Fruit fly (Drosophila melanogaster) whole organism, prepupa: ENCODE results near the gene Hph.

Experiments used
- Blimp-1 ChIP-seq: fragments of 200-800 bp; sonication (Bioruptor generic); optimal IDR thresholded peaks from 3 replicates; lab custom pipeline; 2017; ENCODE audit warnings: missing biosample characterization, missing genetic modification characterization, mild to moderate bottlenecking, moderate library complexity, missing genetic modification reagents
- CG10631 ChIP-seq: fragments of 200-800 bp; sonication (Bioruptor generic); optimal IDR thresholded peaks from 2 replicates; lab custom pipeline; 2016; ENCODE audit warnings: missing biosample characterization, missing genetic modification characterization
- CG10669 ChIP-seq: fragments of 200-800 bp; sonication (Bioruptor generic); optimal IDR thresholded peaks from 3 replicates; lab custom pipeline; 2018; ENCODE audit warnings: missing biosample characterization, mild to moderate bottlenecking, missing genetic modification characterization, moderate library complexity
- CG11294 ChIP-seq: fragments of 200-800 bp; sonication (Bioruptor generic); IDR thresholded peaks from 2 replicates; pipeline ENCODE4 v1.3.6; 2022; ENCODE audit warnings: missing biosample characterization, missing genetic modification characterization
- CG11762 ChIP-seq: fragments of 200-800 bp; sonication (Bioruptor generic); optimal IDR thresholded peaks from 3 replicates; lab custom pipeline; 2016; ENCODE audit warnings: missing biosample characterization, missing genetic modification characterization; ENCODE audit not compliant: insufficient read depth
- CG11902 ChIP-seq: fragments of 200-800 bp; sonication (Bioruptor generic); optimal IDR thresholded peaks from 3 replicates; lab custom pipeline; 2016; ENCODE audit warnings: missing biosample characterization, missing genetic modification characterization
- CG16779 ChIP-seq: fragments of 200-800 bp; sonication (Bioruptor generic); optimal IDR thresholded peaks from 3 replicates; lab custom pipeline; 2017; ENCODE audit warnings: missing biosample characterization, mild to moderate bottlenecking, missing genetic modification characterization
- CG31627 ChIP-seq: fragments of 200-800 bp; sonication (Bioruptor generic); optimal IDR thresholded peaks from 3 replicates; lab custom pipeline; 2016; ENCODE audit warnings: missing biosample characterization, missing genetic modification characterization
- CG32006 ChIP-seq: fragments of 200-800 bp; sonication (Bioruptor generic); optimal IDR thresholded peaks from 3 replicates; lab custom pipeline; 2017; ENCODE audit warnings: missing biosample characterization, mild to moderate bottlenecking, missing genetic modification characterization
- CG34406 ChIP-seq: fragments of 200-800 bp; sonication (Bioruptor generic); optimal IDR thresholded peaks from 3 replicates; lab custom pipeline; 2016; ENCODE audit warnings: missing biosample characterization, missing genetic modification characterization
- CG3919 ChIP-seq: fragments of 200-800 bp; sonication (Bioruptor generic); optimal IDR thresholded peaks from 3 replicates; lab custom pipeline; 2016; ENCODE audit warnings: missing biosample characterization, missing genetic modification characterization
- CG4318 ChIP-seq: fragments of 200-800 bp; sonication (Bioruptor generic); optimal IDR thresholded peaks from 3 replicates; lab custom pipeline; 2017; ENCODE audit warnings: missing biosample characterization, mild to moderate bottlenecking, missing genetic modification characterization
- CG6163 ChIP-seq: fragments of 200-800 bp; sonication (Bioruptor generic); IDR thresholded peaks from 3 replicates; pipeline ENCODE4 v1.3.6; 2022; ENCODE audit warnings: missing biosample characterization, missing genetic modification characterization
- CG6276 ChIP-seq: fragments of 200-800 bp; sonication (Bioruptor generic); optimal IDR thresholded peaks from 2 replicates; lab custom pipeline; 2017; ENCODE audit warnings: missing biosample characterization, mild to moderate bottlenecking, missing genetic modification characterization
- CG6792 ChIP-seq: fragments of 200-800 bp; sonication (Bioruptor generic); optimal IDR thresholded peaks from 3 replicates; lab custom pipeline; 2016; ENCODE audit warnings: missing biosample characterization, missing genetic modification characterization
- CG6808 ChIP-seq: fragments of 200-800 bp; sonication (Bioruptor generic); optimal IDR thresholded peaks from 3 replicates; lab custom pipeline; 2017; ENCODE audit warnings: missing biosample characterization, missing genetic modification characterization, mild to moderate bottlenecking, moderate library complexity, missing genetic modification reagents
- CG7368 ChIP-seq: fragments of 200-800 bp; sonication (Bioruptor generic); optimal IDR thresholded peaks from 3 replicates; lab custom pipeline; 2016; ENCODE audit warnings: missing biosample characterization, missing genetic modification characterization
- CG8319 ChIP-seq: fragments of 200-800 bp; sonication (Bioruptor generic); optimal IDR thresholded peaks from 3 replicates; lab custom pipeline; 2016; ENCODE audit warnings: missing biosample characterization, missing genetic modification characterization
- CG8632 ChIP-seq: fragments of 200-800 bp; sonication (Bioruptor generic); optimal IDR thresholded peaks from 3 replicates; lab custom pipeline; 2016; ENCODE audit warnings: missing biosample characterization, missing genetic modification characterization
- CG9139 ChIP-seq: fragments of 200-800 bp; sonication (Bioruptor generic); optimal IDR thresholded peaks from 3 replicates; lab custom pipeline; 2017; ENCODE audit warnings: missing biosample characterization, mild to moderate bottlenecking, missing genetic modification characterization
- Eip78C ChIP-seq: fragments of 200-800 bp; sonication (Bioruptor generic); peaks from one replicate; lab custom pipeline; 2016; ENCODE audit warnings: missing biosample characterization, missing genetic modification characterization
- Ets21C ChIP-seq: fragments of 200-800 bp; sonication (Bioruptor generic); optimal IDR thresholded peaks from 3 replicates; lab custom pipeline; 2016; ENCODE audit warnings: missing biosample characterization, missing genetic modification characterization
- Ets96B ChIP-seq: fragments of 200-800 bp; optimal IDR thresholded peaks from 2 replicates; lab custom pipeline; 2019; ENCODE audit warnings: missing biosample characterization, mild to moderate bottlenecking, missing genetic modification characterization, moderate library complexity
- Gug ChIP-seq: fragments of 200-800 bp; sonication (Bioruptor generic); IDR thresholded peaks from 2 replicates; pipeline ENCODE4 v1.3.6; 2022; ENCODE audit warnings: missing biosample characterization, missing genetic modification characterization
- Hr38 ChIP-seq: sonication (Bioruptor generic); optimal IDR thresholded peaks from 2 replicates; lab custom pipeline; 2016; ENCODE audit warnings: missing biosample characterization, missing genetic modification characterization
- Hr39 ChIP-seq: fragments of 200-800 bp; sonication (Bioruptor generic); optimal IDR thresholded peaks from 2 replicates; lab custom pipeline; 2016; ENCODE audit warnings: missing biosample characterization, missing genetic modification characterization
- Hr4 ChIP-seq: fragments of 200-800 bp; sonication (Bioruptor generic); optimal IDR thresholded peaks from 3 replicates; lab custom pipeline; 2016; ENCODE audit warnings: missing biosample characterization, missing genetic modification characterization
- Met ChIP-seq: fragments of 200-800 bp; sonication (Bioruptor generic); optimal IDR thresholded peaks from 3 replicates; lab custom pipeline; 2016; ENCODE audit warnings: missing biosample characterization, missing genetic modification characterization
- Smox ChIP-seq: fragments of 200-800 bp; sonication (Bioruptor generic); optimal IDR thresholded peaks from 3 replicates; lab custom pipeline; 2016; ENCODE audit warnings: missing biosample characterization, missing genetic modification characterization
- Sox14 ChIP-seq: fragments of 200-800 bp; sonication (Bioruptor generic); optimal IDR thresholded peaks from 3 replicates; lab custom pipeline; 2016; ENCODE audit warnings: missing biosample characterization, missing genetic modification characterization
- achi ChIP-seq: fragments of 200-800 bp; sonication (Bioruptor generic); optimal IDR thresholded peaks from 3 replicates; lab custom pipeline; 2016; ENCODE audit warnings: missing biosample characterization, missing genetic modification characterization
- acj6 ChIP-seq: fragments of 200-800 bp; sonication (Bioruptor generic); optimal IDR thresholded peaks from 3 replicates; lab custom pipeline; 2016; ENCODE audit warnings: missing biosample characterization, missing genetic modification characterization
- cyc ChIP-seq: fragments of 200-800 bp; sonication (Bioruptor generic); optimal IDR thresholded peaks from 3 replicates; lab custom pipeline; 2016; ENCODE audit warnings: missing biosample characterization, missing genetic modification characterization
- dac ChIP-seq: fragments of 200-800 bp; sonication (Bioruptor generic); optimal IDR thresholded peaks from 2 replicates; lab custom pipeline; 2017; ENCODE audit warnings: missing biosample characterization, mild to moderate bottlenecking, missing genetic modification characterization
- dsx ChIP-seq: fragments of 200-800 bp; optimal IDR thresholded peaks from 3 replicates; lab custom pipeline; 2019; ENCODE audit warnings: missing biosample characterization, mild to moderate bottlenecking, missing genetic modification characterization, moderate library complexity; ENCODE audit not compliant: poor library complexity, severe bottlenecking
- esn ChIP-seq: fragments of 200-800 bp; sonication (Bioruptor generic); optimal IDR thresholded peaks from 2 replicates; lab custom pipeline; 2016; ENCODE audit warnings: missing biosample characterization, mild to moderate bottlenecking, missing genetic modification characterization, moderate library complexity
- fd59A ChIP-seq: fragments of 200-800 bp; sonication (Bioruptor generic); optimal IDR thresholded peaks from 2 replicates; lab custom pipeline; 2017; ENCODE audit warnings: missing biosample characterization, mild to moderate bottlenecking, missing genetic modification characterization, missing genetic modification reagents
- fd85E ChIP-seq: fragments of 200-800 bp; sonication (Bioruptor generic); optimal IDR thresholded peaks from 3 replicates; lab custom pipeline; 2016; ENCODE audit warnings: missing biosample characterization, missing genetic modification characterization
- fkh ChIP-seq: fragments of 200-800 bp; sonication (Bioruptor generic); optimal IDR thresholded peaks from 3 replicates; lab custom pipeline; 2017; ENCODE audit warnings: missing biosample characterization, mild to moderate bottlenecking, missing genetic modification characterization, moderate library complexity
- lz ChIP-seq: fragments of 200-800 bp; sonication (Bioruptor generic); optimal IDR thresholded peaks from 3 replicates; lab custom pipeline; 2016; ENCODE audit warnings: missing biosample characterization, missing genetic modification characterization
- net ChIP-seq: fragments of 200-800 bp; sonication (Bioruptor generic); optimal IDR thresholded peaks from 3 replicates; lab custom pipeline; 2016; ENCODE audit warnings: missing biosample characterization, missing genetic modification characterization
- spab ChIP-seq: fragments of 200-800 bp; sonication (Bioruptor generic); optimal IDR thresholded peaks from 2 replicates; lab custom pipeline; 2017; ENCODE audit warnings: missing biosample characterization, mild to moderate bottlenecking, missing genetic modification characterization, missing genetic modification reagents
- ss ChIP-seq, 2 experiments: fragments of 200-800 bp; sonication (Bioruptor generic); optimal IDR thresholded peaks; 2 replicates in 1 of 2; 3 replicates in 1 of 2; lab custom pipeline; 2017 to 2018; ENCODE audit warnings: mild to moderate bottlenecking in 2 of 2, missing biosample characterization in 2 of 2, missing genetic modification characterization in 2 of 2, moderate library complexity in 1 of 2
- svp ChIP-seq: fragments of 200-800 bp; sonication (Bioruptor generic); peaks from one replicate; lab custom pipeline; 2016; ENCODE audit warnings: missing biosample characterization, missing genetic modification characterization
- topi ChIP-seq: fragments of 200-800 bp; sonication (Bioruptor generic); optimal IDR thresholded peaks from 3 replicates; lab custom pipeline; 2016; ENCODE audit warnings: missing biosample characterization, missing genetic modification characterization
- vri ChIP-seq: fragments of 200-800 bp; sonication (Bioruptor generic); optimal IDR thresholded peaks from 3 replicates; lab custom pipeline; 2016; ENCODE audit warnings: missing biosample characterization, mild to moderate bottlenecking, missing genetic modification characterization

The Hph gene

DNA sequence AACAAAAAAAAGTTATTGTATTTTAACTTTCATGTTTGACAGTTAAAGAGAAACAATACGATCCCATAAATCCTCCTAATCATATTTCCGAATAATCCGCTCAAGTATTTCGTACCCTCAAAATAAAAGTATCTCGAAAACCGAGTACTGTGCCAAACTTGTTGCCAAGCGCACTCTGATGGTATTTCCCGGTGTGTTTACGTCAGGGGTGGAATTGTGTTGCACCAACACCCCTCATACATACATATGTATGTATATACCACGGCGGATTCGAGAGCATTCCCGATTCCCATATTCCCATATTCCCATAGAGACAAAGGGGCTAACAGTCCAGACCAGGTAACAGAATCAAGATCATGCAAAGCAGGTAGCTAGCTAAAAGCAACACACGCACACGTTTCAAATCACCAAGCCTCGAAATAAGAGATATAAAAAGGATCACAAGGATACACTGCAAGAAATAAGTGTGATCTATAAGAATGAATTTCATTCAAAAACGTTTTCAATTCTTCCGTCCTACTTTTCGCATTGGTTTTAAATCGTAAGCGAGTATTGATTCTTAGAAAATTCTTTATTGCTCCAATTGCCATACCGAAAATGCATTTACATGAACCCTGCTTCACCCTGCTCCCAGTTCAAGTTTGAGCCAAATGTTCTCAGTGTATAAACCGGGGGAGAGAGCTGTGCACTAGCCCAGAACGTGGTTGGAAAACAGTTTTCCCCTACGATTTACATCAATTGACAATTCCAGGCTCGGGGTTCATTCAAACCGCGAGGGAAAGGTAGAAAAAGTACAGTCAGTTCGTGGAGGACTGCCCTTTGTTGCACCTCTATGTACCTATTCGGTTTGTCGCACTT lies 44.7 kb upstream of the Hph start (continued):
- peak; percentile 56 for TF ChIP-seq fd59A (GFP tag; lab: Kevin White, UChicago)
- TF ChIP-seq CG11902 (GFP tag; lab: Kevin White, UChicago) = no peak
- TF ChIP-seq acj6 (GFP tag; lab: Kevin White, UChicago) = peak; percentile 41
- TF ChIP-seq ss (GFP tag; optimal IDR thresholded peaks at IDR 0.05; lab: Kevin White, UChicago) = peak; percentile 65 to 69
- TF ChIP-seq CG7368 (GFP tag; lab: Kevin White, UChicago) = no peak
- no peak for TF ChIP-seq Smox
- TF ChIP-seq CG16779 (tag; lab: Kevin White, UChicago) = peak; percentile 18
- TF ChIP-seq Met (GFP tag; lab: Kevin White, UChicago) = peak; percentile 26
- TF ChIP-seq CG10669 (GFP tag; lab: Kevin White, UChicago) = peak; percentile 63
- TF ChIP-seq fkh (GFP tag; lab: Kevin White, UChicago) = no peak
- TF ChIP-seq Hr39 (GFP tag; lab: Kevin White, UChicago) = peak; percentile 2
- peak; percentile 23 for TF ChIP-seq topi
- TF ChIP-seq CG6792 (GFP tag; lab: Kevin White, UChicago) = peak; percentile 25
- TF ChIP-seq CG11294 (GFP tag; lab: Robert Waterston, UW) = no peak
- peak; percentile 18 for TF ChIP-seq CG9139
- TF ChIP-seq fd85E (GFP tag; lab: Kevin White, UChicago) = no peak
- TF ChIP-seq CG8319 (GFP tag; lab: Kevin White, UChicago) = no peak
- no peak for TF ChIP-seq cyc (GFP tag; lab: Kevin White, UChicago)
- TF ChIP-seq CG4318 (GFP tag; lab: Kevin White, UChicago) = no peak
- TF ChIP-seq esn (GFP tag; lab: Kevin White, UChicago) = peak; percentile 37
- TF ChIP-seq CG8632 (GFP tag; lab: Kevin White, UChicago) = peak; percentile 27
- TF ChIP-seq Blimp-1 (GFP tag; lab: Kevin White, UChicago) = no peak
- peak; percentile 65 for TF ChIP-seq Sox14
- no peak for TF ChIP-seq Hr38 (GFP tag; lab: Kevin White, UChicago)
- peak; percentile 13 for TF ChIP-seq lz (GFP tag; lab: Kevin White, UChicago)
- TF ChIP-seq dsx (GFP tag; lab: Kevin White, UChicago) = peak; percentile 50
- peak; percentile 52 for TF ChIP-seq CG32006 (GFP tag; lab: Kevin White, UChicago)
- peak; percentile 79 for TF ChIP-seq svp (GFP tag; lab: Kevin White, UChicago)
- peak; percentile 49 for TF ChIP-seq spab (GFP tag; lab: Kevin White, UChicago)
- no peak for TF ChIP-seq net (GFP tag; lab: Kevin White, UChicago)
- peak; percentile 10 for TF ChIP-seq Hr4 (GFP tag; lab: Kevin White, UChicago)
- TF ChIP-seq Eip78C = peak; percentile 73
- no peak for TF ChIP-seq dac (GFP tag; lab: Kevin White, UChicago)
- 0 out of 2 replicates have a peak, but pooled peaks have one; percentile 16 for TF ChIP-seq Gug (GFP tag; lab: Robert Waterston, UW)
- TF ChIP-seq, all 60 proteins: peak for 39

DNA sequence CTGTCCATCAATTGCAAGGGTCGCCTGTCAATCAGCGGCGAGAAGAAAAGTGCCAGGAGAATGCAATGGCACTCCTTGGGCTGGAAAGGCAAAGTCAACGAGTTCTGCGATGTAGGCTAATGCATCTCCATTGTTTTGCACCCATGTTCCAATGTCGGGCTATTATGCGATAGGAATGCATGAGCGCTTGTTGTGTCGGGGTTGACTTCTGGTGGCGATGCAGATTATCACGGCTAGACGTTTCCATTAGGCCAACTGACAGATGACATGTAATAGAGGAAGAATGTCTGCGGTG lies 44.1 kb upstream of the Hph start:
- TF ChIP-seq Hr39 (GFP tag; lab: Kevin White, UChicago) (no peak), CG9139 (no peak), fd59A (GFP tag; lab: Kevin White, UChicago) (no peak), fkh (GFP tag; lab: Kevin White, UChicago) (no peak)

DNA sequence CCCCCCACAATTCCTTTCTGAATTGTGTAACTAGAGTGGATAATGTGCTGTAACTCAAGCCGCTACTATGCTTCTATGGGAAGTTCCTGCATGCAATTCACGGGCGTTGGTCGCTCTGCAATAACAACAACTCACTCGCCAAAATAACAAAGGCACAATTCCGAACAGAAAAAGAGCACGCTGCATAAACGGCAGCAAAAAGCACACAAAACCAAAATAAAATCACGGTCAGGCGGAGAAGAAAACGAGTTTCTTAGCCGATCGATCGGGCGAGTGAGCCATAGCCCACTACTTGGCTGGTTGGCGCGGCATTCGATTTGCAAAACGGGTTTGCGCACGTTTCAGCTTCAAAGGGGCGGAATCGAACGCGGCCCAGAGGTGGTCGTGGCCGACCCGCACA lies 43.5 kb upstream of the Hph start:
- TF ChIP-seq CG34406 (GFP tag; lab: Kevin White, UChicago) (no peak), achi (GFP tag; lab: Kevin White, UChicago) (no peak), CG3919 (GFP tag; lab: Kevin White, UChicago) (no peak), cyc (GFP tag; lab: Kevin White, UChicago) (no peak), Hr39 (GFP tag; lab: Kevin White, UChicago) (no peak), vri (GFP tag; lab: Kevin White, UChicago) (no peak), Hr4 (GFP tag; lab: Kevin White, UChicago) (no peak), CG6163 (GFP tag; lab: Robert Waterston, UW) (peak; percentile 13; the same call in 1 of the 3 replicates), ss (GFP tag; optimal IDR thresholded peaks at IDR 0.05; lab: Kevin White, UChicago) (peak; percentile 48 to 54), Ets96B (tag; lab: Kevin White, UChicago) (no peak), fd59A (GFP tag; lab: Kevin White, UChicago) (no peak), CG10669 (GFP tag; lab: Kevin White, UChicago) (no peak), CG10631 (GFP tag; lab: Kevin White, UChicago) (no peak), dsx (GFP tag; lab: Kevin White, UChicago) (peak; percentile 27), CG11762 (GFP tag; lab: Kevin White, UChicago) (no peak), CG6808 (GFP tag; lab: Kevin White, UChicago) (peak; percentile 23), CG6276 (no peak), Eip78C (no peak), Ets21C (GFP tag; lab: Kevin White, UChicago) (no peak), topi (no peak), CG31627 (GFP tag; lab: Kevin White, UChicago) (no peak)
